Fruit fly (Drosophila melanogaster): ENCODE data around the gene sgl.
A peak's percentile ranks its signal among the peaks of the same experiment; 100 is the strongest.

Gene sgl

dm6 chr3L:6977391-6977790 is 12.8 kb upstream of the sgl start (continued):
- TF ChIP-seq sug (tag; optimal IDR thresholded peaks at IDR 0.05) (no peak), CG15011 (GFP tag; optimal IDR thresholded peaks at IDR 0.05) (peak; percentile 2), sim (GFP tag; IDR thresholded peaks at IDR 0.05) (0 out of 2 replicates have a peak, but pooled peaks have one; percentile 46), Poxn (GFP tag; IDR thresholded peaks at IDR 0.05) (0 out of 2 replicates have a peak, but pooled peaks have one; percentile 6), zf30C (GFP tag; optimal IDR thresholded peaks at IDR 0.05) (peak; percentile 36), Atf6 (GFP tag; IDR thresholded peaks at IDR 0.05) (no peak), CG18011 (GFP tag; optimal IDR thresholded peaks at IDR 0.05) (no peak), tup (GFP tag; optimal IDR thresholded peaks at IDR 0.05) (no peak), vnd (GFP tag; IDR thresholded peaks at IDR 0.05; ENCODE audit: partially characterized antibody) (no peak), grn (GFP tag; optimal IDR thresholded peaks at IDR 0.05) (no peak), ci (GFP tag; IDR thresholded peaks at IDR 0.05) (peak; percentile 75), trh (GFP tag; optimal IDR thresholded peaks at IDR 0.05) (peak; percentile 43), stwl (tag; optimal IDR thresholded peaks at IDR 0.05) (peak; percentile 6), TFAM (GFP tag; optimal IDR thresholded peaks at IDR 0.05) (no peak), kni (GFP tag; optimal IDR thresholded peaks at IDR 0.05) (no peak), lov (optimal IDR thresholded peaks at IDR 0.05) (no peak), lov (GFP tag; IDR thresholded peaks at IDR 0.05) (no peak), twi (tag; optimal IDR thresholded peaks at IDR 0.05) (no peak), CG8388 (GFP tag; optimal IDR thresholded peaks at IDR 0.05) (peak; percentile 65), CG12219 (GFP tag; optimal IDR thresholded peaks at IDR 0.05) (peak; percentile 21), CG14050 (GFP tag; IDR thresholded peaks at IDR 0.05) (peak; percentile 40; the same call in 1 of the 3 replicates), CG6683 (GFP tag; optimal IDR thresholded peaks at IDR 0.05) (no peak), Vsx1 (GFP tag; optimal IDR thresholded peaks at IDR 0.05) (peak; percentile 35), B-H2 (GFP tag; optimal IDR thresholded peaks at IDR 0.05) (no peak), nerfin-2 (GFP tag; IDR thresholded peaks at IDR 0.05; ENCODE audit: partially characterized antibody) (no peak), CG10431 (GFP tag; optimal IDR thresholded peaks at IDR 0.05) (no peak), MTF-1 (GFP tag; optimal IDR thresholded peaks at IDR 0.05; ENCODE audit: borderline replicate concordance) (peak; percentile 31), ERR (GFP tag; optimal IDR thresholded peaks at IDR 0.05) (no peak), run (tag; optimal IDR thresholded peaks at IDR 0.05) (no peak), CG11723 (GFP tag; optimal IDR thresholded peaks at IDR 0.05) (no peak), CG31365 (tag; optimal IDR thresholded peaks at IDR 0.05) (no peak), chn (GFP tag; optimal IDR thresholded peaks at IDR 0.05) (no peak), Hr78 (GFP tag; optimal IDR thresholded peaks at IDR 0.05) (no peak), scrt (GFP tag; optimal IDR thresholded peaks at IDR 0.05) (no peak), CG15696 (tag; optimal IDR thresholded peaks at IDR 0.05) (no peak), Lpt (GFP tag; optimal IDR thresholded peaks at IDR 0.05) (no peak), Tbp (GFP tag; optimal IDR thresholded peaks at IDR 0.05) (no peak), gsb-n (tag; optimal IDR thresholded peaks at IDR 0.05) (peak; percentile 53), Taf1 (GFP tag; IDR thresholded peaks at IDR 0.05) (no peak), CG7928 (GFP tag; optimal IDR thresholded peaks at IDR 0.05) (no peak), amos (GFP tag; IDR thresholded peaks at IDR 0.05; ENCODE audit: partially characterized antibody) (no peak), CG43689 (GFP tag; IDR thresholded peaks at IDR 0.05) (peak; percentile 47; the same call in 1 of the 2 replicates), CG11696 (GFP tag; IDR thresholded peaks at IDR 0.05) (0 out of 2 replicates have a peak, but pooled peaks have one; percentile 40), hb (GFP tag; IDR thresholded peaks at IDR 0.05; ENCODE audit: partially characterized antibody) (no peak), CG12236 (GFP tag; optimal IDR thresholded peaks at IDR 0.05) (no peak), sens-2 (GFP tag; IDR thresholded peaks at IDR 0.05) (peak; percentile 46; the same call in 1 of the 2 replicates), CG17385 (GFP tag; optimal IDR thresholded peaks at IDR 0.05) (peak; percentile 61), CG14441 (GFP tag; IDR thresholded peaks at IDR 0.05) (peak; percentile 46; the same call in 1 of the 2 replicates), Atf3 (GFP tag; optimal IDR thresholded peaks at IDR 0.05) (no peak), oc (tag; optimal IDR thresholded peaks at IDR 0.05) (peak; percentile 37), Camta (GFP tag; optimal IDR thresholded peaks at IDR 0.05) (no peak)

Data from whole organism, embryonic.